Worm (Caenorhabditis elegans): ENCODE data around the gene nhr-140.
A peak's percentile ranks its signal among the peaks of the same experiment; 100 is the strongest.

The nhr-140 gene

DNA sequence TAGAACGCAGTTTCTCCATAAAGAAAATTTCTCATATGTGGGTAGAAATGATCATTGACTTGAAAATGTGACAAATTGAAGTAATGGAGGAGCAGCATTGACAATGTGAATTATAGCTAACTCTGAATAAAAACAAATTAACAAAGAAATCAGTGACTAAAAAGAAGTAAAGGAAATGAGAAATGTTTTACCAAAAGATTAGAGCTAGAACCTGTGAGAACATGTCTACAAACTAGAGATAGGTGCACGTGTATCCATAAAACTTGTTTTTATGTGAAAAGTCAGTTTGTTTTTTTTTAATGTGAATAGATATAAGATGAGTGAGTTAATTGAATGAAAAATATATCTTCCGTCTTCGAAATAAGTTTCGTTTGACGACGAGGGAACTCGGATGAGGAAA is 10.5 kb downstream of the nhr-140 start, which contains the start of gene sre-12:
sre-12 (minus strand) TSS at position 101 of the 400 bp plus-strand sequence.
- TF ChIP-seq elt-3 (tag; optimal IDR thresholded peaks at IDR 0.05) (no peak), pha-4 (tag; optimal IDR thresholded peaks at IDR 0.05) (no peak), nhr-12 (tag; optimal IDR thresholded peaks at IDR 0.05) (no peak), ama-1 (optimal IDR thresholded peaks at IDR 0.05) (no peak), daf-12 (tag; optimal IDR thresholded peaks at IDR 0.05) (no peak), fkh-10 (GFP tag; optimal IDR thresholded peaks at IDR 0.05) (no peak), R02D3.7 (tag; optimal IDR thresholded peaks at IDR 0.05) (no peak), sea-2 (GFP tag; optimal IDR thresholded peaks at IDR 0.05) (no peak), ZK546.5 (tag; optimal IDR thresholded peaks at IDR 0.05) (no peak), tbx-2 (tag; optimal IDR thresholded peaks at IDR 0.05) (no peak), ceh-28 (tag; optimal IDR thresholded peaks at IDR 0.05) (no peak), nhr-43 (tag; optimal IDR thresholded peaks at IDR 0.05; ENCODE audit: poor library complexity, severe bottlenecking) (no peak), ceh-82 (tag; optimal IDR thresholded peaks at IDR 0.05) (no peak), elt-2 (tag; optimal IDR thresholded peaks at IDR 0.05) (no peak), ztf-11 (tag; optimal IDR thresholded peaks at IDR 0.05) (no peak), ztf-4 (tag; optimal IDR thresholded peaks at IDR 0.05) (no peak), unc-39 (tag; optimal IDR thresholded peaks at IDR 0.05) (no peak), mdl-1 (tag; optimal IDR thresholded peaks at IDR 0.05) (no peak), lin-39 (tag; optimal IDR thresholded peaks at IDR 0.05) (no peak), skn-1 (tag; optimal IDR thresholded peaks at IDR 0.05) (no peak)

- TF ChIP-seq nhr-12 (tag; optimal IDR thresholded peaks at IDR 0.05) (no peak), nhr-43 (tag; optimal IDR thresholded peaks at IDR 0.05; ENCODE audit: poor library complexity, severe bottlenecking) (no peak), ztf-4 (tag; optimal IDR thresholded peaks at IDR 0.05) (no peak), snpc-4 (tag; optimal IDR thresholded peaks at IDR 0.05) (no peak), ceh-82 (tag; optimal IDR thresholded peaks at IDR 0.05) (no peak), mml-1 (tag; optimal IDR thresholded peaks at IDR 0.05) (no peak), fkh-2 (tag; optimal IDR thresholded peaks at IDR 0.05) (no peak), R02D3.7 (tag; optimal IDR thresholded peaks at IDR 0.05) (no peak), tbx-2 (tag; optimal IDR thresholded peaks at IDR 0.05) (no peak), nhr-11 (tag; optimal IDR thresholded peaks at IDR 0.05) (no peak), daf-12 (tag; optimal IDR thresholded peaks at IDR 0.05) (no peak), jun-1 (tag; optimal IDR thresholded peaks at IDR 0.05) (no peak), nhr-77 (tag; optimal IDR thresholded peaks at IDR 0.05) (no peak), ama-1 (optimal IDR thresholded peaks at IDR 0.05) (no peak), lin-39 (tag; optimal IDR thresholded peaks at IDR 0.05) (no peak), nfya-1 (tag; optimal IDR thresholded peaks at IDR 0.05; ENCODE audit: insufficient read depth) (no peak), nhr-23 (tag; optimal IDR thresholded peaks at IDR 0.05) (no peak), nhr-28 (tag; optimal IDR thresholded peaks at IDR 0.05) (no peak), eor-1 (tag; optimal IDR thresholded peaks at IDR 0.05) (no peak)
These were observed 13.4 kb downstream of the nhr-140 start, which contains the start of gene srx-16 for ce11 chrV:6976047-6976446. Gene srx-16, plus strand, starts transcription at chrV:6976347.

DNA sequence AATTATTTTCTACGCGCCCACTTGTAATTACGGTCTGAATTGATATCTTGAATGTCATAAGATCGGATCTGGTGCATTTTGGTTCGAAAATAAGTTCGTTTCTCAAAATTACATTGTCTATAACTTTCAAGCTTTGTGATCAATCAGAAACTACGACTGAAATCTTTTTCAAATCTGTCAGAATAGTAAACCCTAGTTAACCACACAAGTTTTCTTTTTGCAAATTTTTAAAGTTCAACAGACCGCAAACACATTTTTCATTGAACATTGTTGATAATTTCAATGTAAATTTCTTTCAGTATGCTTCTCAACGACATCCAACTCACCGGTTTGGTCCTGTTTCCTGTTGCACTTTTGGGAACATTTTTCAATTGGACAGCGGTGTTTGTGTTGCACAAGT is 17.9 kb downstream of the nhr-140 start, which contains the start of gene srx-59:
srx-59 (plus strand) TSS at position 301 of the 400 bp plus-strand sequence.
- TF ChIP-seq mdl-1 (tag; optimal IDR thresholded peaks at IDR 0.05) (no peak), snpc-4 (tag; optimal IDR thresholded peaks at IDR 0.05) (no peak), nhr-23 (tag; optimal IDR thresholded peaks at IDR 0.05) (no peak)

DNA sequence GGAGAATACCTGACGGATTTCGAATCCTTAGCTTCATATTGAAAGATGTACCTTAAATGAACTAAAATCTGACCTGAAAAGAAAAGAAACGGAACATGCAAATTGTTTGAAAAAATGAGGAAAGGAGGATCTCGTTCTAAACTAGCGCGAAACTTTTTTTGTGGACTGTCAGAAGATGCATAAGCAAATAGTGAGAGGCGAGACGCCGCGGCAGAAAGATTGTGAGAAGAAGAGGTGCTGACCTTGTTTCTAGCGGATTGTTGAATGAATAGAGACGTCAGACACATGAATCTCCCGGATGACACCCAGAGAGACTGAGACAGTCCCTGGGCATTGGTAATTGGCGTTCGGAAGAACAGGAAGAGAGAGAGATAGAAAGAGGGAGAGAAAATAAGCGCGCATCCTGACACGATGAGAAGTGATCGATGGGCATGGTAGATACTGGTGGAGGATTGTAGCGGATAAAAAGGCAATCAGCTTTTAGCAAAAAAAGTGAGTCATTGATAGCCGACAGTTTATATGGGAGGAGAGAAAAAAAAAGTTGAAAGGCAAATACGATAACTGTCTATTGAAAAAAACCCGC is 19.4 kb downstream of the nhr-140 start, which contains the start of gene ptr-15:
ptr-15 (minus strand) TSS at position 51 of the 583 bp plus-strand sequence.
- TF ChIP-seq ama-1 (optimal IDR thresholded peaks at IDR 0.05), result no peak
- peak in 1 of 3 experiments; percentile 19 for TF ChIP-seq elt-3 (tag; optimal IDR thresholded peaks at IDR 0.05)
- TF ChIP-seq skn-1 (tag; optimal IDR thresholded peaks at IDR 0.05), result no peak
- TF ChIP-seq zag-1 (tag; optimal IDR thresholded peaks at IDR 0.05), result no peak
- no peak for TF ChIP-seq lsy-12 (tag; optimal IDR thresholded peaks at IDR 0.05)
- no peak for TF ChIP-seq ceh-28 (tag; optimal IDR thresholded peaks at IDR 0.05)
- no peak for TF ChIP-seq nhr-237 (tag; optimal IDR thresholded peaks at IDR 0.05)
- no peak for TF ChIP-seq nhr-28 (tag; optimal IDR thresholded peaks at IDR 0.05)
- TF ChIP-seq nhr-25 (tag; optimal IDR thresholded peaks at IDR 0.05), result peak; percentile 13
- TF ChIP-seq nhr-12 (tag; optimal IDR thresholded peaks at IDR 0.05), result no peak
- TF ChIP-seq egl-27 (tag; optimal IDR thresholded peaks at IDR 0.05), result no peak
- TF ChIP-seq nhr-11 (tag; optimal IDR thresholded peaks at IDR 0.05), result no peak
- TF ChIP-seq elt-2 (tag; optimal IDR thresholded peaks at IDR 0.05), result no peak
- no peak for TF ChIP-seq pqm-1 (tag; optimal IDR thresholded peaks at IDR 0.05)
- TF ChIP-seq nhr-43 (tag; optimal IDR thresholded peaks at IDR 0.05; ENCODE audit: poor library complexity, severe bottlenecking), result peak; percentile 34
- no peak for TF ChIP-seq ZK546.5 (tag; optimal IDR thresholded peaks at IDR 0.05)
- TF ChIP-seq nhr-77 (tag; optimal IDR thresholded peaks at IDR 0.05), result no peak
- no peak for TF ChIP-seq ceh-82 (tag; optimal IDR thresholded peaks at IDR 0.05)
- no peak for TF ChIP-seq ztf-4 (tag; optimal IDR thresholded peaks at IDR 0.05)
- peak; percentile 82 for TF ChIP-seq nhr-23 (tag; optimal IDR thresholded peaks at IDR 0.05)
- no peak for TF ChIP-seq hmg-11 (tag; optimal IDR thresholded peaks at IDR 0.05)
- TF ChIP-seq nhr-67 (tag; optimal IDR thresholded peaks at IDR 0.05), result no peak
- no peak for TF ChIP-seq snpc-4 (tag; optimal IDR thresholded peaks at IDR 0.05)
